Fruit fly (Drosophila melanogaster) whole organism, embryonic: ENCODE measurements around the gene CG15296.
A peak's percentile ranks its signal among the peaks of the same experiment; 100 is the strongest.

Experiments
- Abd-B ChIP-seq: fragments of 200-800 bp; sonication (Bioruptor generic); optimal IDR thresholded peaks from 2 replicates; lab custom pipeline; 2018; ENCODE audit warnings: missing biosample characterization, mild to moderate bottlenecking, missing genetic modification characterization, moderate library complexity
- Aef1 ChIP-seq: fragments of 200-800 bp; sonication (Bioruptor generic); IDR thresholded peaks from 3 replicates; pipeline ENCODE4 v1.3.6; 2022; ENCODE audit warnings: missing biosample characterization, missing genetic modification characterization
- B-H1 ChIP-seq: fragments of 200-800 bp; sonication (Bioruptor generic); IDR thresholded peaks from 3 replicates; pipeline ENCODE4 v1.3.6; 2022; ENCODE audit warnings: missing biosample characterization, missing genetic modification characterization
- CG11695 ChIP-seq: fragments of 200-800 bp; sonication (Bioruptor generic); IDR thresholded peaks from 3 replicates; pipeline ENCODE4 v1.3.6; 2022; ENCODE audit warnings: missing biosample characterization, missing genetic modification characterization
- CG12071 ChIP-seq: fragments of 200-800 bp; sonication (Bioruptor generic); optimal IDR thresholded peaks from 3 replicates; lab custom pipeline; 2018; ENCODE audit warnings: missing biosample characterization, mild to moderate bottlenecking, missing genetic modification characterization
- CG12104 ChIP-seq: fragments of 200-800 bp; sonication (Bioruptor generic); optimal IDR thresholded peaks from 3 replicates; lab custom pipeline; 2016; ENCODE audit warnings: missing biosample characterization, missing genetic modification characterization
- CG13424 ChIP-seq: fragments of 200-800 bp; sonication (Bioruptor generic); optimal IDR thresholded peaks from 2 replicates; lab custom pipeline; 2019; ENCODE audit warnings: missing biosample characterization, mild to moderate bottlenecking, missing genetic modification characterization, moderate library complexity
- CG14014 ChIP-seq: fragments of 200-800 bp; sonication (Bioruptor generic); IDR thresholded peaks from 2 replicates; pipeline ENCODE4 v1.3.6; 2022; ENCODE audit warnings: missing biosample characterization, missing genetic modification characterization
- CG1529 ChIP-seq: fragments of 200-800 bp; sonication (Bioruptor generic); optimal IDR thresholded peaks from 3 replicates; lab custom pipeline; 2018; ENCODE audit warnings: missing biosample characterization, missing genetic modification characterization
- CG15601 ChIP-seq: fragments of 200-800 bp; sonication (Bioruptor generic); optimal IDR thresholded peaks from 3 replicates; lab custom pipeline; 2019; ENCODE audit warnings: missing biosample characterization, mild to moderate bottlenecking, missing genetic modification characterization, moderate library complexity
- CG16815 ChIP-seq: fragments of 200-800 bp; sonication (Bioruptor generic); optimal IDR thresholded peaks from 3 replicates; lab custom pipeline; 2017; ENCODE audit warnings: missing biosample characterization, mild to moderate bottlenecking, missing genetic modification characterization
- CG17385 ChIP-seq: fragments of 200-800 bp; sonication (Bioruptor generic); optimal IDR thresholded peaks from 3 replicates; lab custom pipeline; 2018; ENCODE audit warnings: missing biosample characterization, mild to moderate bottlenecking, missing genetic modification characterization
- CG18619 ChIP-seq: fragments of 200-800 bp; sonication (Bioruptor generic); optimal IDR thresholded peaks from 3 replicates; lab custom pipeline; 2017; ENCODE audit warnings: missing biosample characterization, mild to moderate bottlenecking, missing genetic modification characterization
- CG31224 ChIP-seq: fragments of 200-800 bp; sonication (Bioruptor generic); IDR thresholded peaks from 2 replicates; pipeline ENCODE4 v1.3.6; 2022; ENCODE audit warnings: missing biosample characterization, missing genetic modification characterization
- CG42726 ChIP-seq: fragments of 200-800 bp; sonication (Bioruptor generic); IDR thresholded peaks from 2 replicates; pipeline ENCODE4 v1.3.6; 2022; ENCODE audit warnings: missing biosample characterization, missing genetic modification characterization; ENCODE audit not compliant: partially characterized antibody
- CG8281 ChIP-seq: fragments of 200-800 bp; sonication (Bioruptor generic); optimal IDR thresholded peaks from 2 replicates; lab custom pipeline; 2018; ENCODE audit warnings: missing biosample characterization, mild to moderate bottlenecking, missing genetic modification characterization, moderate library complexity
- CG9437 ChIP-seq: fragments of 200-800 bp; sonication (Bioruptor generic); optimal IDR thresholded peaks from 2 replicates; lab custom pipeline; 2018; ENCODE audit warnings: missing biosample characterization, mild to moderate bottlenecking, missing genetic modification characterization
- E2f1 ChIP-seq: fragments of 200-800 bp; sonication (Bioruptor generic); IDR thresholded peaks from 2 replicates; pipeline ENCODE4 v1.3.6; 2022; ENCODE audit warnings: missing biosample characterization, missing genetic modification characterization
- Elba2 ChIP-seq: fragments of 200-800 bp; sonication (Bioruptor generic); optimal IDR thresholded peaks from 3 replicates; lab custom pipeline; 2016; ENCODE audit warnings: missing biosample characterization, missing genetic modification characterization
- Hr3 ChIP-seq: fragments of 200-800 bp; sonication (Bioruptor generic); optimal IDR thresholded peaks from 3 replicates; lab custom pipeline; 2016; ENCODE audit warnings: missing biosample characterization, missing genetic modification characterization
- Hr51 ChIP-seq, 2 experiments: fragments of 200-800 bp; sonication (Bioruptor generic); optimal IDR thresholded peaks; 2 replicates in 1 of 2; 3 replicates in 1 of 2; lab custom pipeline; 2016 to 2018; ENCODE audit warnings: missing biosample characterization in 2 of 2, missing genetic modification characterization in 2 of 2, mild to moderate bottlenecking in 1 of 2, moderate library complexity in 1 of 2
- MBD-R2 ChIP-seq: fragments of 200-800 bp; sonication (Bioruptor generic); IDR thresholded peaks from 2 replicates; pipeline ENCODE4 v1.3.6; 2022; ENCODE audit warnings: missing biosample characterization, missing genetic modification characterization
- Max ChIP-seq: fragments of 200-800 bp; sonication (Bioruptor generic); optimal IDR thresholded peaks from 2 replicates; lab custom pipeline; 2016; ENCODE audit warnings: missing biosample characterization, mild to moderate bottlenecking, missing genetic modification characterization
- Meics ChIP-seq: fragments of 200-800 bp; sonication (Bioruptor generic); optimal IDR thresholded peaks from 2 replicates; lab custom pipeline; 2017; ENCODE audit warnings: missing biosample characterization, mild to moderate bottlenecking, missing genetic modification characterization
- Oli ChIP-seq: fragments of 200-800 bp; sonication (Bioruptor generic); optimal IDR thresholded peaks from 2 replicates; lab custom pipeline; 2018; ENCODE audit warnings: missing biosample characterization, mild to moderate bottlenecking, missing genetic modification characterization, moderate library complexity
- Ptx1 ChIP-seq: fragments of 200-800 bp; sonication (Bioruptor generic); IDR thresholded peaks from 2 replicates; pipeline ENCODE4 v1.3.6; 2022; ENCODE audit warnings: missing biosample characterization, missing genetic modification characterization
- Rfx ChIP-seq: fragments of 200-800 bp; sonication (Bioruptor generic); IDR thresholded peaks from 2 replicates; pipeline ENCODE4 v1.3.6; 2022; ENCODE audit warnings: missing biosample characterization, missing genetic modification characterization
- Six4 ChIP-seq: fragments of 200-800 bp; sonication (Bioruptor generic); optimal IDR thresholded peaks from 2 replicates; lab custom pipeline; 2016; ENCODE audit warnings: missing biosample characterization, missing genetic modification characterization
- Trl ChIP-seq, 3 experiments: fragments of >200 bp in 2 of 3; fragments of 200-800 bp in 1 of 3; sonication (Bioruptor generic) in 1 of 3; optimal IDR thresholded peaks; 2 replicates in 1 of 3; 3 replicates in 2 of 3; lab custom pipeline; 2016 to 2017; ENCODE audit warnings: missing biosample characterization in 1 of 3, missing genetic modification characterization in 1 of 3
- Vsx1 ChIP-seq: fragments of 200-800 bp; sonication (Bioruptor generic); optimal IDR thresholded peaks from 2 replicates; lab custom pipeline; 2017; ENCODE audit warnings: missing biosample characterization, mild to moderate bottlenecking, missing genetic modification characterization, missing genetic modification reagents
- al ChIP-seq: fragments of 200-800 bp; sonication (Bioruptor generic); IDR thresholded peaks from 2 replicates; pipeline ENCODE4 v1.3.6; 2022; ENCODE audit warnings: missing biosample characterization, missing genetic modification characterization
- bcd ChIP-seq: fragments of 200-800 bp; sonication (Bioruptor generic); optimal IDR thresholded peaks from 2 replicates; lab custom pipeline; 2017; ENCODE audit warnings: missing biosample characterization, mild to moderate bottlenecking, missing genetic modification characterization
- bsh ChIP-seq, 2 experiments: fragments of 200-800 bp; sonication (Bioruptor generic); optimal IDR thresholded peaks; 2 replicates each; lab custom pipeline; 2017 to 2018; ENCODE audit warnings: mild to moderate bottlenecking in 2 of 2, missing biosample characterization in 2 of 2, missing genetic modification characterization in 2 of 2, moderate library complexity in 1 of 2
- cg ChIP-seq: fragments of 200-800 bp; sonication (Bioruptor generic); optimal IDR thresholded peaks from 3 replicates; lab custom pipeline; 2019; ENCODE audit warnings: missing biosample characterization, mild to moderate bottlenecking, missing genetic modification characterization, moderate library complexity
- ci ChIP-seq: fragments of 200-800 bp; sonication (Bioruptor generic); IDR thresholded peaks from 3 replicates; pipeline ENCODE4 v1.3.6; 2022; ENCODE audit warnings: missing biosample characterization, missing genetic modification characterization
- cwo ChIP-seq: fragments of 200-800 bp; sonication (Bioruptor generic); optimal IDR thresholded peaks from 3 replicates; lab custom pipeline; 2017; ENCODE audit warnings: missing biosample characterization, missing genetic modification characterization, mild to moderate bottlenecking, moderate library complexity, missing genetic modification reagents
- dmrt99B ChIP-seq: fragments of 200-800 bp; sonication (Bioruptor generic); optimal IDR thresholded peaks from 2 replicates; lab custom pipeline; 2018; ENCODE audit warnings: missing biosample characterization, mild to moderate bottlenecking, missing genetic modification characterization, moderate library complexity
- emc ChIP-seq: fragments of 200-800 bp; sonication (Bioruptor generic); optimal IDR thresholded peaks from 2 replicates; lab custom pipeline; 2016; ENCODE audit warnings: missing biosample characterization, missing genetic modification characterization
- gcm ChIP-seq: fragments of 200-800 bp; sonication (Bioruptor generic); optimal IDR thresholded peaks from 2 replicates; lab custom pipeline; 2019; ENCODE audit warnings: missing biosample characterization, mild to moderate bottlenecking, missing genetic modification characterization, moderate library complexity
- grau ChIP-seq: fragments of 200-800 bp; optimal IDR thresholded peaks from 3 replicates; lab custom pipeline; 2019; ENCODE audit warnings: missing biosample characterization, mild to moderate bottlenecking, missing genetic modification characterization, moderate library complexity
- gt ChIP-seq: fragments of 200-800 bp; sonication (Bioruptor generic); IDR thresholded peaks from 2 replicates; pipeline ENCODE4 v1.3.6; 2022; ENCODE audit warnings: missing biosample characterization, missing genetic modification characterization
- mirr ChIP-seq: fragments of 200-800 bp; sonication (Bioruptor generic); optimal IDR thresholded peaks from 3 replicates; lab custom pipeline; 2018; ENCODE audit warnings: missing biosample characterization, mild to moderate bottlenecking, missing genetic modification characterization
- phol ChIP-seq: fragments of 200-800 bp; sonication (Bioruptor generic); optimal IDR thresholded peaks from 3 replicates; lab custom pipeline; 2018; ENCODE audit warnings: missing biosample characterization, mild to moderate bottlenecking, missing genetic modification characterization, moderate library complexity
- ranshi ChIP-seq: fragments of 200-800 bp; sonication (Bioruptor generic); IDR thresholded peaks from 2 replicates; pipeline ENCODE4 v1.3.6; 2022; ENCODE audit warnings: missing biosample characterization, missing genetic modification characterization
- salm ChIP-seq: fragments of 200-800 bp; sonication (Bioruptor generic); optimal IDR thresholded peaks from 2 replicates; lab custom pipeline; 2018; ENCODE audit warnings: missing biosample characterization, mild to moderate bottlenecking, missing genetic modification characterization
- scrt ChIP-seq: fragments of 200-800 bp; sonication (Bioruptor generic); optimal IDR thresholded peaks from 2 replicates; lab custom pipeline; 2018; ENCODE audit warnings: missing biosample characterization, mild to moderate bottlenecking, missing genetic modification characterization, moderate library complexity
- slbo ChIP-seq: fragments of 200-800 bp; sonication (Bioruptor generic); IDR thresholded peaks from 2 replicates; pipeline ENCODE4 v1.3.6; 2022; ENCODE audit warnings: missing biosample characterization, missing genetic modification characterization
- tap ChIP-seq: fragments of 200-800 bp; optimal IDR thresholded peaks from 3 replicates; lab custom pipeline; 2019; ENCODE audit warnings: missing biosample characterization, mild to moderate bottlenecking, missing genetic modification characterization, moderate library complexity
- unpg ChIP-seq: fragments of 200-800 bp; sonication (Bioruptor generic); optimal IDR thresholded peaks from 3 replicates; lab custom pipeline; 2018; ENCODE audit warnings: missing biosample characterization, mild to moderate bottlenecking, missing genetic modification characterization, moderate library complexity
- vvl ChIP-seq: fragments of 200-800 bp; sonication (Bioruptor generic); IDR thresholded peaks from 2 replicates; pipeline ENCODE4 v1.3.6; 2022; ENCODE audit warnings: missing biosample characterization, missing genetic modification characterization

The CG15296 gene

dm6 chrX:10561433-10561832 is 5.0 kb downstream of the CG15296 start (continued):
- peak; percentile 63 for TF ChIP-seq Meics
- peak; percentile 21 for TF ChIP-seq CG15601 (tag; lab: Kevin White, UChicago)
- peak; percentile 23; the same call in 1 of the 3 replicates for TF ChIP-seq Aef1 (GFP tag; lab: Robert Waterston, UW)
- peak; percentile 9 for TF ChIP-seq salm (tag; lab: Kevin White, UChicago)
- no peak for TF ChIP-seq emc (GFP tag; lab: Kevin White, UChicago)
- TF ChIP-seq tap (tag; lab: Kevin White, UChicago): peak; percentile 47
- no peak for TF ChIP-seq ci (GFP tag; lab: Robert Waterston, UW)
- TF ChIP-seq ranshi (GFP tag; lab: Robert Waterston, UW): no peak
- TF ChIP-seq CG17385 (GFP tag; lab: Kevin White, UChicago): peak; percentile 27
- TF ChIP-seq al: 0 out of 2 replicates have a peak, but pooled peaks have one; percentile 33
- no peak for TF ChIP-seq MBD-R2 (GFP tag; lab: Robert Waterston, UW)
- peak; percentile 30 for TF ChIP-seq cg
- peak; percentile 2 for TF ChIP-seq CG16815 (GFP tag; lab: Kevin White, UChicago)
- no peak for TF ChIP-seq mirr
- peak; percentile 51 for TF ChIP-seq E2f1 (GFP tag; lab: Robert Waterston, UW)
- peak; percentile 13 for TF ChIP-seq Six4 (GFP tag; lab: Kevin White, UChicago)
- TF ChIP-seq Hr51 (GFP tag; optimal IDR thresholded peaks at IDR 0.05; lab: Kevin White, UChicago): peak in 1 of 2 experiments; percentile 76
- no peak for TF ChIP-seq CG42726 (GFP tag; lab: Robert Waterston, UW)
- TF ChIP-seq unpg (GFP tag; lab: Kevin White, UChicago): peak; percentile 70
- TF ChIP-seq Hr3 (GFP tag; lab: Kevin White, UChicago): peak; percentile 48
- peak; percentile 60 for TF ChIP-seq Rfx (GFP tag; lab: Robert Waterston, UW)
- TF ChIP-seq B-H1: peak; percentile 12; the same call in 1 of the 3 replicates
- TF ChIP-seq bsh (GFP tag; optimal IDR thresholded peaks at IDR 0.05; lab: Kevin White, UChicago): peak; percentile 25 to 58
- TF ChIP-seq CG1529: peak; percentile 11
- peak; percentile 3 for TF ChIP-seq Max
- TF ChIP-seq cwo (GFP tag; lab: Kevin White, UChicago): peak; percentile 11
- peak; percentile 53 for TF ChIP-seq Abd-B
- peak; percentile 57; the same call in 1 of the 2 replicates for TF ChIP-seq vvl (GFP tag; lab: Robert Waterston, UW)
- peak; percentile 77 for TF ChIP-seq dmrt99B (tag; lab: Kevin White, UChicago)
- TF ChIP-seq Vsx1 (GFP tag; lab: Kevin White, UChicago): no peak
- no peak for TF ChIP-seq Trl (optimal IDR thresholded peaks at IDR 0.05; lab: Kevin White, UChicago)
- no peak for TF ChIP-seq Trl (GFP tag; optimal IDR thresholded peaks at IDR 0.05; lab: Kevin White, UChicago)
- 0 out of 3 replicates have a peak, but pooled peaks have one; percentile 14 for TF ChIP-seq CG11695
- peak; percentile 66 for TF ChIP-seq phol (tag; lab: Kevin White, UChicago)
- peak; percentile 72 for TF ChIP-seq grau
- no peak for TF ChIP-seq CG8281 (tag; lab: Kevin White, UChicago)
- TF ChIP-seq CG12104 (GFP tag; lab: Kevin White, UChicago): no peak
- peak; percentile 69 for TF ChIP-seq Ptx1 (GFP tag; lab: Robert Waterston, UW)
- peak; percentile 27 for TF ChIP-seq CG18619 (GFP tag; lab: Kevin White, UChicago)
- peak; percentile 18 for TF ChIP-seq bcd (GFP tag; lab: Kevin White, UChicago)
- TF ChIP-seq CG9437: peak; percentile 37
- no peak for TF ChIP-seq gt (GFP tag; lab: Robert Waterston, UW)
- peak; percentile 73 for TF ChIP-seq Oli (tag; lab: Kevin White, UChicago)
- peak; percentile 48 for TF ChIP-seq CG14014 (GFP tag; lab: Robert Waterston, UW)
- TF ChIP-seq scrt (GFP tag; lab: Kevin White, UChicago): peak; percentile 25
- TF ChIP-seq CG31224 (GFP tag; lab: Robert Waterston, UW): peak; percentile 31; the same call in 1 of the 2 replicates
- no peak for TF ChIP-seq Elba2 (GFP tag; lab: Kevin White, UChicago)
- peak; percentile 26 for TF ChIP-seq gcm (GFP tag; lab: Kevin White, UChicago)
- peak; percentile 61 for TF ChIP-seq slbo (GFP tag; lab: Robert Waterston, UW)
- TF ChIP-seq CG12071 (GFP tag; lab: Kevin White, UChicago): peak; percentile 1
- peak; percentile 63 for TF ChIP-seq CG13424 (tag; lab: Kevin White, UChicago)
